Worm (Caenorhabditis elegans) whole organism, L4 larva: ENCODE results near the gene C02E7.6.

Source experiments
- T20F7.1 ChIP-seq: fragments of 200-800 bp; sonication (Bioruptor generic); optimal IDR thresholded peaks from 2 replicates; lab custom pipeline; 2018; ENCODE audit warnings: mild to moderate bottlenecking, missing genetic modification characterization, missing compliant biosample characterization
- ama-1 ChIP-seq: fragments of 150-350 bp; optimal IDR thresholded peaks from 2 replicates; lab custom pipeline; 2014; ENCODE audit warnings: inconsistent platforms, mixed read lengths
- ces-1 ChIP-seq: fragments of 150-350 bp; sonication (generic microtip); optimal IDR thresholded peaks from 4 replicates; lab custom pipeline; 2014; ENCODE audit warnings: missing biosample characterization, missing genetic modification reagents, missing genetic modification characterization
- fkh-10 ChIP-seq: fragments of 150-350 bp; optimal IDR thresholded peaks from 2 replicates; lab custom pipeline; 2014; ENCODE audit warnings: missing biosample characterization, missing genetic modification reagents, missing genetic modification characterization
- lsy-2 ChIP-seq, 2 experiments: fragments of 150-350 bp in 1 of 2; sonication (generic microtip) in 1 of 2; optimal IDR thresholded peaks; 2 replicates each; lab custom pipeline; 2014 to 2017; ENCODE audit warnings: missing biosample characterization in 2 of 2, missing genetic modification characterization in 2 of 2
- madf-5 ChIP-seq, 2 experiments: fragments of 200-800 bp; sonication (Bioruptor generic); IDR thresholded peaks; 2 replicates each; pipeline ENCODE4 v1.3.6; 2022; ENCODE audit warnings: missing compliant biosample characterization in 2 of 2, missing genetic modification characterization in 2 of 2
- nhr-237 ChIP-seq: sonication (generic microtip); optimal IDR thresholded peaks from 2 replicates; lab custom pipeline; 2017; ENCODE audit warnings: missing biosample characterization, missing genetic modification characterization
- nhr-25 ChIP-seq: sonication (generic microtip); optimal IDR thresholded peaks from 2 replicates; lab custom pipeline; 2017; ENCODE audit warnings: missing genetic modification characterization, mild to moderate bottlenecking, missing compliant biosample characterization, antibody characterized with exemption, moderate library complexity, borderline replicate concordance; ENCODE audit not compliant: insufficient read depth
- nhr-76 ChIP-seq: fragments of 150-350 bp; optimal IDR thresholded peaks from 2 replicates; lab custom pipeline; 2014; ENCODE audit warnings: missing biosample characterization, missing genetic modification characterization
- nhr-77 ChIP-seq: fragments of 150-350 bp; optimal IDR thresholded peaks from 2 replicates; lab custom pipeline; 2014; ENCODE audit warnings: missing biosample characterization, missing genetic modification characterization
- set-16 ChIP-seq: fragments of 200-800 bp; sonication (Bioruptor generic); IDR thresholded peaks from 2 replicates; pipeline ENCODE4 v1.3.6; 2022; ENCODE audit warnings: missing genetic modification reagents, missing genetic modification characterization, missing compliant biosample characterization
- skn-1 ChIP-seq: fragments of 150-350 bp; optimal IDR thresholded peaks from 2 replicates; lab custom pipeline; 2014; ENCODE audit warnings: missing biosample characterization, missing genetic modification characterization
- zag-1 ChIP-seq: fragments of 150-350 bp; optimal IDR thresholded peaks from 2 replicates; lab custom pipeline; 2014; ENCODE audit warnings: missing biosample characterization, missing genetic modification characterization
- zip-11 ChIP-seq: fragments of 200-800 bp; sonication (Bioruptor generic); IDR thresholded peaks from 2 replicates; pipeline ENCODE4 v1.3.6; 2022; ENCODE audit warnings: missing genetic modification characterization, missing compliant biosample characterization

DNA sequence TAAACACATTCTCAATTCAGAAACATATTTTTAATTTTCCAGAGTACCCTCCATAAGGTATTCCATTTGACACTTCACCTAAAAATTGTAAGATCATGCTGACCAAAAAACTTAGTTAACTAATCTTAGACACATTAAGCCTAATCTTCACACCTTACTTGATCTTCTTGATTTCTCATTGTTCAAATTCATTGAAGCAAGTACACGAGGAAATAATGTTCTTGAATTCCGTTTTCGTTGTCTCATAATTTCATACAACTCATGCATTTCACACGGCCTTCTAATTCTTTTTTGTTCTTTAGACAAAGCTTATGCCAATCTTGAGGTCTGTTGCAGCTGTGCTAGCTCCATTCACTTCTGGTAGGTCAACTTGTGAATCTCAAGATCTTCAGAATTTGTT is 47.0 kb upstream of the C02E7.6 start, which contains the start of gene srd-33:
- TF ChIP-seq skn-1 (tag; lab: Kevin White, UChicago) (no peak), ama-1 (no peak), zag-1 (no peak), nhr-25 (no peak), nhr-237 (tag; lab: Kevin White, UChicago) (no peak), nhr-76 (tag; lab: Kevin White, UChicago) (no peak), nhr-77 (tag; lab: Kevin White, UChicago) (no peak), set-16 (GFP tag; lab: Robert Waterston, UW) (no peak), T20F7.1 (GFP tag; lab: Kevin White, UChicago) (no peak), zip-11 (GFP tag; lab: Robert Waterston, UW) (no peak), ces-1 (GFP tag; lab: Kevin White, UChicago) (no peak), lsy-2 (tag; optimal IDR thresholded peaks at IDR 0.05; lab: Kevin White, UChicago) (no peak), madf-5 (GFP tag; IDR thresholded peaks at IDR 0.05; lab: Robert Waterston, UW) (no peak), fkh-10 (GFP tag; lab: Kevin White, UChicago) (no peak)
